Fruit fly (Drosophila melanogaster): ENCODE data around the gene CG4045.
A peak's percentile ranks its signal among the peaks of the same experiment; 100 is the strongest.

The CG4045 gene

dm6 chrX:2061849-2062248 lies 13.9 kb downstream of the CG4045 start, which contains the start of gene Sik2:
TSS of gene Sik2 (minus strand) at chrX:2061915.
- TF ChIP-seq noc (tag; optimal IDR thresholded peaks at IDR 0.05) = no peak

DNA sequence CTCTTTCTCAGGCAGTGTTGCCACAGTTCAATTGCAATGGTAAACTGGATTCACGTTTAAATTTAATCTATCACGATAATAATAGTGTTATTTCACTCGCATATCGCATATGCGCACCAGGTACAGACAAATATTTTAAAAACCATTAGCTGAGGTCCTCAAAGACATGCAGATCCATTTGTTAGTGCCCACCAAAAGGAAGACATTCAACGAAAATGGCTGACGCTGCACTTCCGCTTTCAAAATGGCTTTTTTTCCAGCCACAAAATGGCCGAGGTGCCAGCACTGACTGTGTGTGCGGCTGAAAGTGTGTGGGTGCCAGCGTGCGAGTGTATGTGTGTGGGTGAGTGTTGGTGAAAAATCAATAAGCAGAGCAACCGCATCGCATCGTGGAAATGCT lies 14.6 kb downstream of the CG4045 start:
- no peak for TF ChIP-seq noc (tag; optimal IDR thresholded peaks at IDR 0.05)

- peak; percentile 96 for TF ChIP-seq noc (tag; optimal IDR thresholded peaks at IDR 0.05)
These were observed 25.4 kb downstream of the CG4045 start, which contains the start of gene moody for dm6 chrX:2050070-2050899. TSS of gene moody (minus strand) at chrX:2050120.

dm6 chrX:2048778-2049686 lies 26.7 kb downstream of the CG4045 start:
- peak; percentile 30 for TF ChIP-seq noc (tag; optimal IDR thresholded peaks at IDR 0.05)

- no peak for TF ChIP-seq noc (tag; optimal IDR thresholded peaks at IDR 0.05)
These were observed 31.9 kb downstream of the CG4045 start, which contains the start of gene CG4325 for dm6 chrX:2043660-2044397. TSS of gene CG4325 (minus strand) at chrX:2043818.

dm6 chrX:2041981-2042847 lies 33.5 kb downstream of the CG4045 start, which contains the start of the genes Actn and usp:
TSS of gene Actn (minus strand) at chrX:2042311.
TSS of gene usp (minus strand) at chrX:2042311.
- TF ChIP-seq noc (tag; optimal IDR thresholded peaks at IDR 0.05) = no peak

DNA sequence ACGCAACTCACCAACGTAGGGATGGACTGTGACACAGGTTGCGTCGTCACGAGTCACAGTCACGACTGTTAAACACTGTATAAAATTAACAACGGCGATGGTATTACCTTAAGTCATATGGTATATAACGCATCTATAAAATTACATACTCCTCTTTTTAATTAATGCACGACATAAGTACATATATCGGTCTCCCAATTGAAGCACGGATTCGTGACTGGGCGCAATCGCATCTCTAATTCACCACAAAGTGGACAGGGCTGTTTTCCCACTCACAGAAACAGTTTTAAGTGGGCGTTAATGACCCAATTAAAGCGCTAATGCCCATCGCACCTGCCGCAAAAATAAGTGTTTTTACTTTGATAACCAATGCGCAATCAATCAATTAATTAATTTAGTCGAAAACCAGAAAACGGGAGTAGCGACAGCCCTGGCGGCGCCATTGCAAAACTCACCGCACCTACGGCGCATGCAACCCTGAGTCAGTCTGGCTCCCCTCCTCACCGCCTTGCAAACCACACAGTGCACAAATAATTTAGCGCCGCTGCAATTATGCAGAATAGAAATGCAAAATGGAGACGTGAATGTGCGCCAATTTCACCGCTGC lies 34.3 kb downstream of the CG4045 start, which contains the start of gene CG4313:
Gene CG4313 (plus strand): TSS at position 557 of the 607 bp plus-strand sequence.
- TF ChIP-seq noc (tag; optimal IDR thresholded peaks at IDR 0.05) = peak; percentile 65

- TF ChIP-seq noc (tag; optimal IDR thresholded peaks at IDR 0.05) = no peak
These were observed 38.1 kb downstream of the CG4045 start for dm6 chrX:2037605-2038004.

dm6 chrX:2036800-2037488 lies 38.8 kb downstream of the CG4045 start:
- peak; percentile 8 for TF ChIP-seq noc (tag; optimal IDR thresholded peaks at IDR 0.05)

- TF ChIP-seq noc (tag; optimal IDR thresholded peaks at IDR 0.05) = no peak
These were observed 39.3 kb downstream of the CG4045 start for dm6 chrX:2036383-2036782.

DNA sequence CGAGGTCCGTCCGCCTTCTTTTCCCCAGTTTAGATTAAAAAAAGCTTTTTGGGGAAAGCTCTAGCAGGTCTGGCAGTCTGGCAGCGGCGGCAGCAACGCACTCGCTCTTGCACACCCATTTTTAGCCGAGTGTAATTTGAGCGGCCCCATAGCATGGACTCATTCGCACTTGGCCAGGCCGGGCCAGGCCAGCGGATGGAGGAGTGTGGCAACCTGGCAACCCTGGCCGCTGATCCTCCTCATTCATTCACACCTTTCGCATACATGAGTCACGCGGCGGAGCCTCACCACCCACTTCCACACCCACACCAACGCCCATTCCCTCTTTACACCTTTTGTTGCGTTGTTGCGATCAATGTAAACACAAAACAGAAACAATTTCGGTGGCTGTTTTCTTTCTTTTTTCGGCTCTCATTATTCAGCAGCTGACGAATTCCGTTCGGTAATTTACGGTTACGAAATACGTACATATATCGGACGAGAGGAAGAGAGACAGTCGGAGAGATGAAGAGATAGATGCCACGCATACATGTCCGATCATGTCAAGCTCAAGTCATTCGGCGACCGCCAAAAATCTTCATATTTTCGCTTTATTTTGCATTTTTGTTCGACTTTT lies 42.8 kb downstream of the CG4045 start:
- no peak for TF ChIP-seq noc (tag; optimal IDR thresholded peaks at IDR 0.05)

- no peak for TF ChIP-seq noc (tag; optimal IDR thresholded peaks at IDR 0.05)
These were observed 43.4 kb downstream of the CG4045 start for dm6 chrX:2032160-2032801.

dm6 chrX:2031308-2031707 lies 44.4 kb downstream of the CG4045 start:
- TF ChIP-seq noc (tag; optimal IDR thresholded peaks at IDR 0.05) = no peak
